Worm (Caenorhabditis elegans) whole organism, L4/young adult: Measurements from ENCODE around the gene F54C8.6.

Source experiments
- dao-5 ChIP-seq: sonication (generic microtip); optimal IDR thresholded peaks from 2 replicates; lab custom pipeline; 2016; ENCODE audit warnings: missing genotype, missing genetic modification characterization, moderate library complexity, missing compliant biosample characterization
- him-1 ChIP-seq: sonication (generic microtip); optimal IDR thresholded peaks from 2 replicates; lab custom pipeline; 2016; ENCODE audit warnings: missing genotype, missing genetic modification reagents, missing genetic modification characterization, missing compliant biosample characterization

DNA sequence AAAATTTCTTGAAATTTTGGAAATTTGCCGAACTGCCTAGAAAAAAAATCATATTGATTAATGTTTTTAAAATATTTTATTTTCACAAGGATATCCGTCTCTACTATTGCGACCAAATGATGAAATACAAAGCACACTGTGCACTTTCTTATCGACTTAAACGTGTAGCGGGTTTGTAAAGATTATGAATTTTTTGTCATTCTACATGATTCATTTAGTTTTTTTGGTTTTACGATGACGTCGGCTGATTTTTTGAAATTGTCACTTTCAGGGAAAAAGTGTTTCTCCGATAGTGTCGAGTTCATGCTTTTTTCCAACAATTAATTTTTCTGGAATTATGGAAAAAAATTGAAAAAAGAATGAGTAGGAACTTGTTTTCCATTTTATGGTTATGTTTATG is 26.8 kb upstream of the F54C8.6 start:
- no peak for TF ChIP-seq him-1 (tag; lab: Kevin White, UChicago)
- no peak for TF ChIP-seq dao-5 (tag; lab: Kevin White, UChicago)
